Worm (Caenorhabditis elegans) whole organism, midembryonic: ENCODE measurements around the gene F09E5.14.

Experiments
- T22C8.4 ChIP-seq: fragments of 200-800 bp; sonication (Bioruptor generic); IDR thresholded peaks from 2 replicates; pipeline ENCODE4 v1.3.6; 2022; ENCODE audit warnings: missing genetic modification characterization, missing compliant biosample characterization
- cog-1 ChIP-seq: sonication (generic microtip); optimal IDR thresholded peaks from 2 replicates; lab custom pipeline; 2016; ENCODE audit warnings: missing genetic modification characterization, missing compliant biosample characterization
- flt-1 ChIP-seq: fragments of 200-800 bp; sonication (Bioruptor generic); IDR thresholded peaks from 2 replicates; pipeline ENCODE4 v1.3.6; 2022; ENCODE audit warnings: missing genetic modification characterization, missing compliant biosample characterization
- klf-2 ChIP-seq: fragments of 200-800 bp; sonication (Bioruptor generic); conservative IDR thresholded peaks from 2 replicates; pipeline ENCODE4 v1.3.6; 2022; ENCODE audit warnings: missing genetic modification reagents, missing genetic modification characterization, missing compliant biosample characterization
- med-1 ChIP-seq: sonication (generic microtip); optimal IDR thresholded peaks from 2 replicates; lab custom pipeline; 2017; ENCODE audit warnings: missing genetic modification characterization, mild to moderate bottlenecking, missing compliant biosample characterization, antibody characterized with exemption, missing genetic modification reagents; ENCODE audit not compliant: insufficient read depth
- ref-1 ChIP-seq: fragments of 200-800 bp; sonication (Bioruptor generic); conservative IDR thresholded peaks from 2 replicates; pipeline ENCODE4 v1.3.6; 2022; ENCODE audit warnings: missing genetic modification reagents, missing genetic modification characterization, missing compliant biosample characterization
- tab-1 ChIP-seq: fragments of 200-800 bp; sonication (Bioruptor generic); IDR thresholded peaks from 2 replicates; pipeline ENCODE4 v1.3.6; 2022; ENCODE audit warnings: missing genetic modification characterization, missing compliant biosample characterization
- ztf-23 ChIP-seq: fragments of 200-800 bp; sonication (Bioruptor generic); IDR thresholded peaks from 2 replicates; pipeline ENCODE4 v1.3.6; 2022; ENCODE audit warnings: missing genetic modification reagents, missing genetic modification characterization, missing compliant biosample characterization
- ztf-29 ChIP-seq: fragments of 200-800 bp; sonication (Bioruptor generic); IDR thresholded peaks from 2 replicates; pipeline ENCODE4 v1.3.6; 2022; ENCODE audit warnings: missing genetic modification reagents, missing genetic modification characterization, missing compliant biosample characterization

F09E5.14 gene

DNA sequence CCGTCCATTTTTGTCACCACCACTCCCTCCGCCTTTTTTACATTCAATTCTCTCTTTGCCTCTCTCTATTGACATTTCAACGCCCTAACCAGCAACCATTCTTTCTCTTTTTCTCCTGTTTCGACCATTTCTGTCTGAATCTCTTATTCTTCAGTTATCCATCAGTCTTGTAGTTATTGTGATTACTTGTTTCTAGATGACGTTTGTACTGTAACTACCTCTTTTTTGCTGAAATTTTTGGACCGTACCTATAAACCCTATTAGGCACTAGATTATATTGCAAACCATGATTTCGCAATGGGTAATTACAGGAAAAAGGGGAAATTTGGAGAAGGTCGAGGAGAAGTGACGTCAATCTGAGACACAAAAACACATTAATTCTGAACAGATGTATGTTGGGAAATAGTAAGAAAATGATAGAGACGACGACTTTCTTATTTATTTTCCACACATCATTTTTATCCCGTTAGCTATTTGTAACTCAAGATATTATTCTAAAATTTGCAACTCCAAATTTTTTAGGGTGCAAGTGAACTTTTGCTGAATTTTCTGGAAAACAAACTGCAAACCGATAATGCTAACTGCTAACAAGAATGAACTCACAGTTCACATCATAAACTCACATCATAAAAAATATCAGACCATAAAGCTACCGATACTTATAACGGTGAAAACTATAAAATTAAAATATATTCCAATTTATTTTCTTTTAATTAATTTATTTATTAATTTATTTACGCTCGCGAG is 24.3 kb downstream of the F09E5.14 start:
- TF ChIP-seq ztf-23, result no peak
- TF ChIP-seq ztf-29 (GFP tag; lab: Robert Waterston, UW), result no peak
- TF ChIP-seq cog-1 (tag; lab: Kevin White, UChicago), result no peak
- no peak for TF ChIP-seq ref-1 (GFP tag; lab: Robert Waterston, UW)
- no peak for TF ChIP-seq klf-2 (GFP tag; lab: Robert Waterston, UW)
- no peak for TF ChIP-seq T22C8.4 (GFP tag; lab: Robert Waterston, UW)
- TF ChIP-seq med-1 (GFP tag; lab: Kevin White, UChicago), result no peak
- TF ChIP-seq tab-1 (GFP tag; lab: Robert Waterston, UW), result no peak
- no peak for TF ChIP-seq flt-1

DNA sequence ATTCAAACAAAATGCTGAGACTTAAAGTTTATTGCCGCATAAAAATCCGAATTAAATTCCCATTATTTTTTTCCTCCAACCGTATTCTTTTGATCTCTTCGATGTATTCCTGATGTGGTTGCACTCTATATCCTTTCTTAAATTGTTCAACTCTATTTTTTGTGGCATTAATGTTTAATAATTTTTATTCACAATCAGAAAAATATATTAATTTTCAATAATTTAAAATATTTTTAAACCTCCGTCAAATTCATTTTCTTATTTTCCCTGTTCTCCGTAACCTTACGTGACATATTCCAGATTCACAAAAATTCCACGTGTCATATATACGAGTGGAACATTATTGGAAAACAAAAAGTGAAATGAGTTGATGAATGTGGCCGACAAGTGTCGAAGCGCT is 32.9 kb downstream of the F09E5.14 start, which contains the start of gene gcy-12:
gcy-12 (plus strand) TSS at position 301 of the 400 bp plus-strand sequence.
- no peak for TF ChIP-seq ztf-23
- no peak for TF ChIP-seq klf-2 (GFP tag; lab: Robert Waterston, UW)
- TF ChIP-seq tab-1 (GFP tag; lab: Robert Waterston, UW), result no peak
- TF ChIP-seq med-1 (GFP tag; lab: Kevin White, UChicago), result no peak
- no peak for TF ChIP-seq flt-1
- no peak for TF ChIP-seq ref-1 (GFP tag; lab: Robert Waterston, UW)
- no peak for TF ChIP-seq ztf-29 (GFP tag; lab: Robert Waterston, UW)
- TF ChIP-seq T22C8.4 (GFP tag; lab: Robert Waterston, UW), result no peak
- no peak for TF ChIP-seq cog-1 (tag; lab: Kevin White, UChicago)

DNA sequence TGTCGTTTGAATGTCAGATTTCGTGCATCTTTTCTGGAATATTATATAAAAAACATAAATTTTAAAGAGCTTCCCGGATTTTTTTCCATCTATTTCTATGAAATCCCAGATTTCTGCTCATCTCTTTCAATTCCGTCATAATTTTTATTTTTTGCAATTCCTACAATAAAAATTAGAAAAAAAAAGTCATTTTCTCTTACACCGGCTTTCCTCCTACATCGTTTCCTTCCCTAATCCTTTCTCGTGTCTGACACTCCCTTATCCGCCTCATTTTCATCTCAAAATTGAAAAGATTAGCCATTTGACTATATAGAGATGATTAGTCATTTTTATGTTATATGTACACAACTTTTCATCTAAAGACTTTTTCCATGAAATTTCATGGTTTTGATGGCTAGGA is 33.9 kb downstream of the F09E5.14 start:
- no peak for TF ChIP-seq cog-1 (tag; lab: Kevin White, UChicago)
- TF ChIP-seq med-1 (GFP tag; lab: Kevin White, UChicago), result no peak
- TF ChIP-seq T22C8.4 (GFP tag; lab: Robert Waterston, UW), result no peak
- no peak for TF ChIP-seq ztf-29 (GFP tag; lab: Robert Waterston, UW)
- TF ChIP-seq klf-2 (GFP tag; lab: Robert Waterston, UW), result no peak
- no peak for TF ChIP-seq ztf-23

DNA sequence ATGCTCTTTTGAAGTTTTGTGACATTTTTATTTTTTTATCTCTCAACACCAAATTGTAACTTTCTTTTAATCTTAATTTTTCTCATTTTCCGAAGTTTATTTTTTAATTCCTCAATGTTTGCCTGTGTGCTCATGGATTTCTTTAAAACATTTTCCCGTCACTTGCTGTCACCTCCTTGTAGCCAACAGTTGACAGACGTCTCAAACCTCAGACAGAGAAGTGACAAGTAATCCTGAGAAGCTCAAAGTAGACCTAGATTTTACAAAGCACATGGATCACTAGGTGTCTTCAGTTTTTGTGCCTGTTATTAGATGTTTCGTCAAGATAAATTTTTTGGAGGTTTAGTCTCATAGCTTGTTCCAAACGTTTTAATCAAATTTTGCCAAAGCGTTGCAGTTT is 35.0 kb downstream of the F09E5.14 start:
- TF ChIP-seq tab-1 (GFP tag; lab: Robert Waterston, UW), result no peak
- no peak for TF ChIP-seq ref-1 (GFP tag; lab: Robert Waterston, UW)
- TF ChIP-seq klf-2 (GFP tag; lab: Robert Waterston, UW), result no peak
- no peak for TF ChIP-seq ztf-23
- TF ChIP-seq flt-1, result no peak
- no peak for TF ChIP-seq cog-1 (tag; lab: Kevin White, UChicago)
- no peak for TF ChIP-seq med-1 (GFP tag; lab: Kevin White, UChicago)

DNA sequence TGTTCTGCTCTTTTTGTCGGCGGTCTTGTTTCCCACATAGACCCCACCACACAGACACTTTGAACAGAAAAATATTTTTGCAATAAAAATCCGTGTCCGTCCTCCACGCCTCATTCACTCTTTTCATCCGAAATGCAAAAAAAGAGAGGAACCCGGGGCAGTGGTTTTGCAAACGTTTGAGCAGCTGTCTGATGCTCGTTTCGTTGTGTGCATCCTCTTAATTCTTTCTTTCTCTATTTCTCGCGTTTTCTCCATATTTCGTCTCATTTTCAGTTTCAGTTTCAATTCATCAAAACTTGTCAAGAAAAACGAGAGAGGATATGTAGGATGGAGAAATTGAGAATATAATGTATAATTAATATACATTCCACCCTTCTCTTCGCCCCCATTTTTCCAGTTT is 35.7 kb downstream of the F09E5.14 start:
- TF ChIP-seq ref-1 (GFP tag; lab: Robert Waterston, UW) (no peak), med-1 (GFP tag; lab: Kevin White, UChicago) (no peak), tab-1 (GFP tag; lab: Robert Waterston, UW) (no peak), cog-1 (tag; lab: Kevin White, UChicago) (no peak), ztf-29 (GFP tag; lab: Robert Waterston, UW) (no peak), T22C8.4 (GFP tag; lab: Robert Waterston, UW) (no peak)

DNA sequence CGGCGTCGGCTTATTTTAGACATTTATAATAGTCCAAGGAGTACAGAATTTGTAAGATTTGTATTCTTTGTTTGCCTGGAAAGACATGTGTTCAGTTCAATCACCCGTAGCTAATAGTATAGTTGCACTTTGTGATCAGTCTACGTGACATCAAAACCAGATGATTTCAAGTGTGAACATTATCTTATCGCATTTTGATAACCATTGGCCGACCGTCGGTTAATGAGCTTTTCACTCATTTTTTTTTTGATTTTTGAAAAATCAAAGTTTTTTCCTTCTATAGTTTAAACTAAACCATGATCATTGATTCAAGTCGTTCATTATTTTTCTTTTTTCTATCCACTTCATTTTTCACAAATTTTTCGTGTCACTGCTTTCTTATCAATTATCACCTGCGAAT is 37.5 kb downstream of the F09E5.14 start:
- TF ChIP-seq flt-1 (no peak), ztf-23 (no peak), T22C8.4 (GFP tag; lab: Robert Waterston, UW) (no peak), med-1 (GFP tag; lab: Kevin White, UChicago) (no peak), cog-1 (tag; lab: Kevin White, UChicago) (no peak), ztf-29 (GFP tag; lab: Robert Waterston, UW) (no peak), tab-1 (GFP tag; lab: Robert Waterston, UW) (no peak), ref-1 (GFP tag; lab: Robert Waterston, UW) (no peak)

DNA sequence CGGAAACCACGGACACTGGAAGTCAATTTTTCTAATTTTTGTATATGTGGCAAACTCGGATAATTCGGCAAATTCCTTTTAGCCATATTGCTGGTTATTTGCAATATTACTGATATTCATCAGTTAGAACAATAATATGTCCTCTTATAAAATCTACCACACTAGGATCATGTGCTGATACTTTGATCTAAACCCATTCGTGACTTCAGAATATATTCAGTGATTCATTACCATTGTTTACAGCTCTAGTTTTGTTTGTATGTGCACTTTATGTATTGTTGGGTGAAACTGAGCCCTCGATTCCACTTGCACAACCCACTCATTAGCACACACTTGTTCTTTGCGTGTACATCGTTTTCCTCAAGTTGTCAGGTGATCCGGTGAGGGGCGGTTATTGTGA is 38.5 kb downstream of the F09E5.14 start:
- TF ChIP-seq flt-1, result no peak
- TF ChIP-seq tab-1 (GFP tag; lab: Robert Waterston, UW), result no peak
- no peak for TF ChIP-seq ztf-23
- no peak for TF ChIP-seq med-1 (GFP tag; lab: Kevin White, UChicago)
- TF ChIP-seq klf-2 (GFP tag; lab: Robert Waterston, UW), result no peak
- no peak for TF ChIP-seq ref-1 (GFP tag; lab: Robert Waterston, UW)
- no peak for TF ChIP-seq cog-1 (tag; lab: Kevin White, UChicago)
- TF ChIP-seq T22C8.4 (GFP tag; lab: Robert Waterston, UW), result no peak
- TF ChIP-seq ztf-29 (GFP tag; lab: Robert Waterston, UW), result no peak

DNA sequence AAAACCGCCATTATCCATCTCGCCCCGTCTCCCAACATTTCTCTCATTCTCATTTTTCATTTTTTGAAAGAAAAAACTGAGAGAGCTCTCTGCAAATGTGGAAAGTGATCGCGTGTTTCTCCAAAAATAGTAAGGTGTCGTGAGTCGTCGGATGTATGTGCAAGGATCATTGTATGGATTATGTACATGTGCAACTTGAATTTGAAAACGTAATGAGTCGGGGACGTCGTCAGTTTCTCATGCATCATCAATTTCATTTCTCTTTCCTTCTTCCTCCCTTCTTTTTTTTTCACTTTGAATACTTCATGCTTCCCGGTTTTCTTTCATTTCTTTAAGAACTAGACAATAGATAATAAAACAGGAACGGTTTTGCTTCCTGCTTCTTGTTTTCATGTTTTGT is 39.6 kb downstream of the F09E5.14 start:
- no peak for TF ChIP-seq klf-2 (GFP tag; lab: Robert Waterston, UW)
- TF ChIP-seq flt-1, result no peak
- no peak for TF ChIP-seq cog-1 (tag; lab: Kevin White, UChicago)
- no peak for TF ChIP-seq ztf-29 (GFP tag; lab: Robert Waterston, UW)
- no peak for TF ChIP-seq T22C8.4 (GFP tag; lab: Robert Waterston, UW)
- TF ChIP-seq tab-1 (GFP tag; lab: Robert Waterston, UW), result no peak
- no peak for TF ChIP-seq ref-1 (GFP tag; lab: Robert Waterston, UW)
- no peak for TF ChIP-seq med-1 (GFP tag; lab: Kevin White, UChicago)
- TF ChIP-seq ztf-23, result no peak

DNA sequence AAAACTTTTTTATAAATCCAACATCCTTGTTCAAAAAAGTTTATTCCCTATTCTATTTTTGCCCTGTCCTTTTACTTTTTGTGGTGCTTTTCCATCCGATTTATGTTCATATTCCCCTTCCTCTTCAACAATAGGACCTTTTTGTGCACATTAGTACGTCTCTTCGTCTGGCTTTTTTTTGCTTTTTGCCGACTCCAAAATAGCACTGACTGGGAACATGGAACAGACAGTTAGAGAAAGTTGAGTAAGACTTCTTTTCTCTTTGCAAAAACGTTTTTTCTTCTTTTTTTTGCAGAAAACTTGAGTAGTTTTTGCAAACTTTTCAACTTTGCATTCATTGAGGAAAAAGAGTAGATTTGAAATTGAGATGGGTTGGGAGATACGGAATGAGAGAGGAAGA is 42.9 kb downstream of the F09E5.14 start:
- TF ChIP-seq med-1 (GFP tag; lab: Kevin White, UChicago) (no peak), cog-1 (tag; lab: Kevin White, UChicago) (no peak), klf-2 (GFP tag; lab: Robert Waterston, UW) (no peak)
